Worm (Caenorhabditis elegans) whole organism, early embryonic: Measurements from ENCODE around the gene Y48A6B.9.
A peak's percentile ranks its signal among the peaks of the same experiment; 100 is the strongest.
"Not testable (repeated sequence)": the region's sequence is repeated elsewhere in the genome, so short reads cannot be mapped to it uniquely, and the experiment has no call there.

Source experiments
- B0310.2 ChIP-seq: sonication (generic microtip); optimal IDR thresholded peaks from 2 replicates; lab custom pipeline; 2016; ENCODE audit warnings: mild to moderate bottlenecking, missing genetic modification characterization, missing compliant biosample characterization
- F13C5.2 ChIP-seq: sonication (generic microtip); optimal IDR thresholded peaks from 2 replicates; lab custom pipeline; 2017; ENCODE audit warnings: mild to moderate bottlenecking, missing genetic modification characterization, inconsistent platforms, missing compliant biosample characterization
- aly-1 ChIP-seq: sonication (generic microtip); optimal IDR thresholded peaks from 2 replicates; lab custom pipeline; 2016; ENCODE audit warnings: missing genetic modification characterization, missing compliant biosample characterization
- ama-1 ChIP-seq: fragments of 150-350 bp; optimal IDR thresholded peaks from 2 replicates; lab custom pipeline; 2014
- ceh-13 ChIP-seq: fragments of 200-800 bp; sonication (Bioruptor generic); optimal IDR thresholded peaks from 2 replicates; lab custom pipeline; 2018; ENCODE audit warnings: mild to moderate bottlenecking, missing genetic modification characterization, missing compliant biosample characterization
- ceh-36 ChIP-seq: sonication (generic microtip); optimal IDR thresholded peaks from 2 replicates; lab custom pipeline; 2016; ENCODE audit warnings: missing genetic modification characterization, inconsistent platforms, missing compliant biosample characterization
- ets-7 ChIP-seq: sonication (generic microtip); optimal IDR thresholded peaks from 2 replicates; lab custom pipeline; 2016; ENCODE audit warnings: missing genotype, missing genetic modification characterization, missing compliant biosample characterization
- flt-1 ChIP-seq: fragments of 200-800 bp; sonication (Bioruptor generic); IDR thresholded peaks from 2 replicates; pipeline ENCODE4 v1.3.6; 2022; ENCODE audit warnings: missing genetic modification characterization, missing compliant biosample characterization
- hmbx-1 ChIP-seq: sonication (generic microtip); optimal IDR thresholded peaks from 2 replicates; lab custom pipeline; 2016; ENCODE audit warnings: mild to moderate bottlenecking, missing genetic modification characterization, missing compliant biosample characterization
- hmg-4 ChIP-seq: fragments of 200-800 bp; sonication (Bioruptor generic); optimal IDR thresholded peaks from 2 replicates; lab custom pipeline; 2018; ENCODE audit warnings: mild to moderate bottlenecking, missing genetic modification characterization, missing compliant biosample characterization
- hnd-1 ChIP-seq: sonication (generic microtip); optimal IDR thresholded peaks from 2 replicates; lab custom pipeline; 2016; ENCODE audit warnings: missing genetic modification characterization, missing compliant biosample characterization
- pes-1 ChIP-seq: fragments of 200-800 bp; sonication (Bioruptor generic); IDR thresholded peaks from 2 replicates; pipeline ENCODE4 v1.3.6; 2022; ENCODE audit warnings: missing genetic modification reagents, missing genetic modification characterization, missing compliant biosample characterization
- scrt-1 ChIP-seq: fragments of 200-800 bp; sonication (Bioruptor generic); IDR thresholded peaks from 2 replicates; pipeline ENCODE4 v1.3.6; 2022; ENCODE audit warnings: missing genetic modification characterization, missing compliant biosample characterization
- sea-1 ChIP-seq: fragments of 200-800 bp; sonication (Bioruptor generic); conservative IDR thresholded peaks from 2 replicates; pipeline ENCODE4 v1.3.6; 2022; ENCODE audit warnings: missing genetic modification characterization, missing compliant biosample characterization
- tbx-11 ChIP-seq: fragments of 200-800 bp; sonication (Bioruptor generic); IDR thresholded peaks from 2 replicates; pipeline ENCODE4 v1.3.6; 2022; ENCODE audit warnings: missing genetic modification characterization, missing compliant biosample characterization
- tbx-37 ChIP-seq: fragments of 200-800 bp; sonication (Bioruptor generic); conservative IDR thresholded peaks from 2 replicates; pipeline ENCODE4 v1.3.6; 2022; ENCODE audit warnings: missing genetic modification reagents, missing genetic modification characterization, missing compliant biosample characterization
- tra-4 ChIP-seq: sonication (generic microtip); optimal IDR thresholded peaks from 2 replicates; lab custom pipeline; 2017; ENCODE audit warnings: missing genetic modification characterization, missing compliant biosample characterization

Y48A6B.9 gene

ce11 chrIII:11026516-11027048 lies 6.4 kb upstream of the Y48A6B.9 start, which contains the start of gene Y48A6B.7:
TSS of gene Y48A6B.7 (minus strand) at chrIII:11026566.
- no peak for TF ChIP-seq B0310.2 (tag; lab: Kevin White, UChicago)
- TF ChIP-seq ets-7 = no peak
- no peak for TF ChIP-seq hmbx-1 (tag; lab: Kevin White, UChicago)
- no peak for TF ChIP-seq ama-1 (lab: Kevin White, UChicago)
- TF ChIP-seq F13C5.2 (tag; lab: Kevin White, UChicago) = no peak
- TF ChIP-seq flt-1 (GFP tag; lab: Robert Waterston, UW) = no peak
- no peak for TF ChIP-seq tra-4 (tag; lab: Kevin White, UChicago)
- TF ChIP-seq hnd-1 (tag; lab: Kevin White, UChicago) = no peak
- TF ChIP-seq ceh-36 (tag; lab: Kevin White, UChicago) = no peak
- TF ChIP-seq aly-1 (tag; lab: Kevin White, UChicago) = no peak
- TF ChIP-seq tbx-11 = no peak
- TF ChIP-seq pes-1 (GFP tag; lab: Robert Waterston, UW) = no peak
- no peak for TF ChIP-seq tbx-37 (GFP tag; lab: Robert Waterston, UW)
- no peak for TF ChIP-seq hmg-4 (GFP tag; lab: Kevin White, UChicago)
- no peak for TF ChIP-seq ceh-13
- TF ChIP-seq scrt-1 = no peak
- TF ChIP-seq sea-1 = no peak

- TF ChIP-seq ama-1 (lab: Kevin White, UChicago); tbx-37 (GFP tag; lab: Robert Waterston, UW); ets-7: not testable (repeated sequence)
Measured at ce11 chrIII:11029337-11029736, 3.6 kb upstream of the Y48A6B.9 start, which contains the start of gene Y48A6B.8. TSS of gene Y48A6B.8 (minus strand) at chrIII:11029437.

- TF ChIP-seq tbx-11 (no peak), F13C5.2 (tag; lab: Kevin White, UChicago) (no peak), ceh-13 (no peak), hmg-4 (GFP tag; lab: Kevin White, UChicago) (no peak), ceh-36 (tag; lab: Kevin White, UChicago) (no peak), hmbx-1 (tag; lab: Kevin White, UChicago) (no peak), pes-1 (GFP tag; lab: Robert Waterston, UW) (no peak), B0310.2 (tag; lab: Kevin White, UChicago) (no peak), aly-1 (tag; lab: Kevin White, UChicago) (no peak), ets-7 (no peak), hnd-1 (tag; lab: Kevin White, UChicago) (no peak)
Measured at ce11 chrIII:11031309-11031708, 1.7 kb upstream of the Y48A6B.9 start, which contains the start of gene Y48A6B.14. TSS of gene Y48A6B.14 (plus strand) at chrIII:11031609.

- TF ChIP-seq hnd-1 (tag; lab: Kevin White, UChicago) (no peak), pes-1 (GFP tag; lab: Robert Waterston, UW) (no peak), tbx-11 (no peak), B0310.2 (tag; lab: Kevin White, UChicago) (no peak), F13C5.2 (tag; lab: Kevin White, UChicago) (peak; percentile 67), flt-1 (GFP tag; lab: Robert Waterston, UW) (0 out of 2 replicates have a peak, but pooled peaks have one; percentile 7), hmg-4 (GFP tag; lab: Kevin White, UChicago) (no peak), tra-4 (tag; lab: Kevin White, UChicago) (no peak), sea-1 (no peak), tbx-37 (GFP tag; lab: Robert Waterston, UW) (no peak), scrt-1 (no peak)
Measured at ce11 chrIII:11036132-11036531, 3.2 kb downstream of the Y48A6B.9 start.

- TF ChIP-seq ets-7 (no peak), ceh-36 (tag; lab: Kevin White, UChicago) (no peak), hmbx-1 (tag; lab: Kevin White, UChicago) (no peak), pes-1 (GFP tag; lab: Robert Waterston, UW) (no peak), tra-4 (tag; lab: Kevin White, UChicago) (no peak), F13C5.2 (tag; lab: Kevin White, UChicago) (no peak), ama-1 (lab: Kevin White, UChicago) (no peak), tbx-37 (GFP tag; lab: Robert Waterston, UW) (no peak), flt-1 (GFP tag; lab: Robert Waterston, UW) (no peak), ceh-13 (no peak), scrt-1 (no peak), hnd-1 (tag; lab: Kevin White, UChicago) (no peak), tbx-11 (no peak), B0310.2 (tag; lab: Kevin White, UChicago) (no peak), aly-1 (tag; lab: Kevin White, UChicago) (no peak), sea-1 (no peak), hmg-4 (GFP tag; lab: Kevin White, UChicago) (no peak)
Measured at ce11 chrIII:11036640-11037039, 3.7 kb downstream of the Y48A6B.9 start, which contains the start of gene spat-2. TSS of gene spat-2 (plus strand) at chrIII:11036940.

ce11 chrIII:11039250-11039649 lies 6.3 kb downstream of the Y48A6B.9 start:
- TF ChIP-seq hmbx-1 (tag; lab: Kevin White, UChicago) (no peak), hnd-1 (tag; lab: Kevin White, UChicago) (no peak), ceh-13 (no peak), flt-1 (GFP tag; lab: Robert Waterston, UW) (no peak), B0310.2 (tag; lab: Kevin White, UChicago) (no peak), tbx-11 (no peak), scrt-1 (no peak), ama-1 (lab: Kevin White, UChicago) (no peak), pes-1 (GFP tag; lab: Robert Waterston, UW) (no peak), sea-1 (no peak), tbx-37 (GFP tag; lab: Robert Waterston, UW) (no peak), ets-7 (no peak), tra-4 (tag; lab: Kevin White, UChicago) (no peak), aly-1 (tag; lab: Kevin White, UChicago) (no peak), ceh-36 (tag; lab: Kevin White, UChicago) (no peak), hmg-4 (GFP tag; lab: Kevin White, UChicago) (no peak)

ce11 chrIII:11040606-11041005 lies 7.6 kb downstream of the Y48A6B.9 start:
- TF ChIP-seq tra-4 (tag; lab: Kevin White, UChicago) (no peak), flt-1 (GFP tag; lab: Robert Waterston, UW) (no peak), hmbx-1 (tag; lab: Kevin White, UChicago) (no peak), B0310.2 (tag; lab: Kevin White, UChicago) (no peak), ceh-13 (no peak), F13C5.2 (tag; lab: Kevin White, UChicago) (no peak), tbx-37 (GFP tag; lab: Robert Waterston, UW) (no peak), ets-7 (no peak), ama-1 (lab: Kevin White, UChicago) (no peak), hnd-1 (tag; lab: Kevin White, UChicago) (no peak), pes-1 (GFP tag; lab: Robert Waterston, UW) (no peak), hmg-4 (GFP tag; lab: Kevin White, UChicago) (no peak), sea-1 (no peak), aly-1 (tag; lab: Kevin White, UChicago) (no peak), scrt-1 (no peak), tbx-11 (no peak), ceh-36 (tag; lab: Kevin White, UChicago) (no peak)
